Fruit fly (Drosophila melanogaster): Measurements from ENCODE around the gene CG1792.

The CG1792 gene

dm6 chr3R:31592256-31592879, 23.7 kb upstream of the CG1792 start, which contains the start of gene CG1774 (continued):
- TF ChIP-seq CG12391 (tag; optimal IDR thresholded peaks at IDR 0.05) (peak; percentile 75), Nf-YC (tag; optimal IDR thresholded peaks at IDR 0.05) (peak; percentile 37), nom (GFP tag; optimal IDR thresholded peaks at IDR 0.05) (no peak), CG7556 (GFP tag; optimal IDR thresholded peaks at IDR 0.05) (peak; percentile 79), Hr78 (GFP tag; optimal IDR thresholded peaks at IDR 0.05) (no peak), Asciz (GFP tag; optimal IDR thresholded peaks at IDR 0.05) (peak; percentile 53), btn (GFP tag; optimal IDR thresholded peaks at IDR 0.05) (peak; percentile 36), ham (GFP tag; IDR thresholded peaks at IDR 0.05) (0 out of 2 replicates have a peak, but pooled peaks have one; percentile 48), B-H2 (GFP tag; optimal IDR thresholded peaks at IDR 0.05) (peak; percentile 62), CG3726 (GFP tag; IDR thresholded peaks at IDR 0.05) (no peak), dimm (GFP tag; IDR thresholded peaks at IDR 0.05) (peak; percentile 46; the same call in 1 of the 2 replicates), CG4360 (GFP tag; IDR thresholded peaks at IDR 0.05) (no peak), CG10431 (GFP tag; optimal IDR thresholded peaks at IDR 0.05) (no peak), CG6854 (GFP tag; optimal IDR thresholded peaks at IDR 0.05) (peak; percentile 73), CG4282 (GFP tag; optimal IDR thresholded peaks at IDR 0.05) (peak; percentile 39), CG13287 (GFP tag; IDR thresholded peaks at IDR 0.05; ENCODE audit: partially characterized antibody) (no peak), repo (GFP tag; optimal IDR thresholded peaks at IDR 0.05) (peak; percentile 55), CG8089 (GFP tag; optimal IDR thresholded peaks at IDR 0.05) (peak; percentile 15), CG7372 (GFP tag; IDR thresholded peaks at IDR 0.05) (peak; percentile 61), CoRest (tag; optimal IDR thresholded peaks at IDR 0.05) (peak; percentile 79), CG18599 (GFP tag; optimal IDR thresholded peaks at IDR 0.05) (peak; percentile 95), CG10565 (GFP tag; optimal IDR thresholded peaks at IDR 0.05) (no peak), sqz (GFP tag; optimal IDR thresholded peaks at IDR 0.05) (no peak), Oaz (GFP tag; IDR thresholded peaks at IDR 0.05) (peak; percentile 27; the same call in 1 of the 2 replicates), Adf1 (GFP tag; IDR thresholded peaks at IDR 0.05) (peak; percentile 47; the same call in 1 of the 2 replicates), Neu2 (GFP tag; optimal IDR thresholded peaks at IDR 0.05; ENCODE audit: borderline replicate concordance) (no peak), ab (GFP tag; optimal IDR thresholded peaks at IDR 0.05) (peak; percentile 21), hkb (optimal IDR thresholded peaks at IDR 0.05) (no peak), hkb (GFP tag; IDR thresholded peaks at IDR 0.05) (peak; percentile 82), CG4820 (GFP tag; optimal IDR thresholded peaks at IDR 0.05) (peak; percentile 58), B-H1 (GFP tag; IDR thresholded peaks at IDR 0.05) (peak; percentile 41; the same call in 1 of the 3 replicates), wor (GFP tag; IDR thresholded peaks at IDR 0.05) (0 out of 2 replicates have a peak, but pooled peaks have one; percentile 37), vvl (GFP tag; IDR thresholded peaks at IDR 0.05) (peak; percentile 83), trem (tag; optimal IDR thresholded peaks at IDR 0.05) (peak; percentile 37), Camta (GFP tag; optimal IDR thresholded peaks at IDR 0.05) (peak; percentile 80), CG3065 (GFP tag; optimal IDR thresholded peaks at IDR 0.05) (no peak), Dll (GFP tag; IDR thresholded peaks at IDR 0.05; ENCODE audit: partially characterized antibody) (no peak), bcd (GFP tag; optimal IDR thresholded peaks at IDR 0.05) (peak; percentile 82), CG6175 (GFP tag; IDR thresholded peaks at IDR 0.05) (peak; percentile 61; the same call in 2 of the 3 replicates)

All from whole organism, embryonic.